Worm (Caenorhabditis elegans): ENCODE measurements around the gene actl-1.

actl-1 gene

ce11 chrX:6522634-6523070 is 23.0 kb upstream of the actl-1 start (continued):
- TF ChIP-seq attf-4 (tag; optimal IDR thresholded peaks at IDR 0.05) = no peak
- no peak for TF ChIP-seq madf-9 (GFP tag; conservative IDR thresholded peaks at IDR 0.05)
- no peak for TF ChIP-seq zip-2 (tag; optimal IDR thresholded peaks at IDR 0.05)
- no peak for TF ChIP-seq hmg-1.1 (GFP tag; IDR thresholded peaks at IDR 0.05)
- no peak for TF ChIP-seq nhr-10 (tag; optimal IDR thresholded peaks at IDR 0.05)
- TF ChIP-seq pqm-1 (tag; optimal IDR thresholded peaks at IDR 0.05) = peak; percentile 67
- no peak for TF ChIP-seq F49E8.2 (tag; optimal IDR thresholded peaks at IDR 0.05; ENCODE audit: borderline replicate concordance)
- TF ChIP-seq sdz-12 (GFP tag; optimal IDR thresholded peaks at IDR 0.05) = no peak
- TF ChIP-seq skn-1 (tag; optimal IDR thresholded peaks at IDR 0.05) = no peak
- TF ChIP-seq D1046.2 (GFP tag; IDR thresholded peaks at IDR 0.05) = no peak
- TF ChIP-seq dpl-1 (GFP tag; optimal IDR thresholded peaks at IDR 0.05) = no peak
- TF ChIP-seq nhr-76 (tag; optimal IDR thresholded peaks at IDR 0.05) = no peak
- TF ChIP-seq tag-97 (GFP tag; IDR thresholded peaks at IDR 0.05) = no peak
- TF ChIP-seq nhr-102 (tag; optimal IDR thresholded peaks at IDR 0.05) = peak; percentile 69
- TF ChIP-seq tra-1 (GFP tag; IDR thresholded peaks at IDR 0.05) = peak; percentile 86
- no peak for TF ChIP-seq Y48G9A.11 (GFP tag; IDR thresholded peaks at IDR 0.05)
- TF ChIP-seq daf-19 (GFP tag; conservative IDR thresholded peaks at IDR 0.05) = no peak
- no peak for TF ChIP-seq lin-38 (GFP tag; IDR thresholded peaks at IDR 0.05)
- TF ChIP-seq mxl-2 (GFP tag; conservative IDR thresholded peaks at IDR 0.05) = 0 out of 2 replicates have a peak, but pooled peaks have one; percentile 14
- peak; percentile 38; the same call in 1 of the 2 replicates for TF ChIP-seq ceh-20 (GFP tag; IDR thresholded peaks at IDR 0.05)
- TF ChIP-seq Y105C5A.15 (GFP tag; IDR thresholded peaks at IDR 0.05) = no peak
- no peak for TF ChIP-seq ceh-44 (GFP tag; IDR thresholded peaks at IDR 0.05)
- TF ChIP-seq nhr-237 (tag; optimal IDR thresholded peaks at IDR 0.05) = no peak
- TF ChIP-seq duxl-1 (tag; optimal IDR thresholded peaks at IDR 0.05; ENCODE audit: poor library complexity) = no peak
- no peak for TF ChIP-seq nhr-25 (tag; optimal IDR thresholded peaks at IDR 0.05; ENCODE audit: borderline replicate concordance, insufficient read depth)
- peak; percentile 78 for TF ChIP-seq nhr-42 (GFP tag; IDR thresholded peaks at IDR 0.05)
- TF ChIP-seq unc-62 (GFP tag; optimal IDR thresholded peaks at IDR 0.05 in 1 of 2) = peak; percentile 6 to 57
- no peak for TF ChIP-seq unc-62 (tag; optimal IDR thresholded peaks at IDR 0.05)
- no peak for TF ChIP-seq T20F7.1 (GFP tag; optimal IDR thresholded peaks at IDR 0.05)
- TF ChIP-seq dmd-8 (GFP tag; IDR thresholded peaks at IDR 0.05) = no peak
- no peak for TF ChIP-seq ceh-28 (tag; optimal IDR thresholded peaks at IDR 0.05)
- TF ChIP-seq nhr-111 (GFP tag; optimal IDR thresholded peaks at IDR 0.05) = no peak
- TF ChIP-seq fkh-10 (GFP tag; optimal IDR thresholded peaks at IDR 0.05) = no peak
- peak; percentile 16 for TF ChIP-seq hlh-30 (tag; optimal IDR thresholded peaks at IDR 0.05; ENCODE audit: insufficient read depth)
- peak; percentile 72 for TF ChIP-seq dve-1 (tag; optimal IDR thresholded peaks at IDR 0.05; ENCODE audit: insufficient read depth)
- no peak for TF ChIP-seq ZK337.2 (GFP tag; IDR thresholded peaks at IDR 0.05)
- no peak for TF ChIP-seq hif-1 (tag; optimal IDR thresholded peaks at IDR 0.05)
- TF ChIP-seq vab-7 (GFP tag; IDR thresholded peaks at IDR 0.05) = no peak
- 0 out of 2 replicates have a peak, but pooled peaks have one; percentile 19 for TF ChIP-seq nhr-41 (GFP tag; IDR thresholded peaks at IDR 0.05)
- no peak for TF ChIP-seq ztf-11 (tag; optimal IDR thresholded peaks at IDR 0.05)
- no peak for TF ChIP-seq lin-15B (tag; optimal IDR thresholded peaks at IDR 0.05)
- no peak for TF ChIP-seq F44E2.7 (GFP tag; IDR thresholded peaks at IDR 0.05)
- TF ChIP-seq mep-1 (tag; optimal IDR thresholded peaks at IDR 0.05) = peak; percentile 22
- TF ChIP-seq lin-29 (GFP tag; IDR thresholded peaks at IDR 0.05) = no peak
- peak; percentile 80 for TF ChIP-seq php-3 (GFP tag; IDR thresholded peaks at IDR 0.05)
- peak; percentile 60; the same call in 1 of the 2 replicates for TF ChIP-seq mdt-29 (GFP tag; IDR thresholded peaks at IDR 0.05)
- no peak for TF ChIP-seq nhr-6 (tag; optimal IDR thresholded peaks at IDR 0.05)
- no peak for TF ChIP-seq Y75B8A.6 (GFP tag; IDR thresholded peaks at IDR 0.05)
- TF ChIP-seq set-16 (GFP tag; IDR thresholded peaks at IDR 0.05) = no peak
- TF ChIP-seq zfp-2 (tag; optimal IDR thresholded peaks at IDR 0.05) = no peak
- TF ChIP-seq mdl-1 (tag; optimal IDR thresholded peaks at IDR 0.05) = no peak
- peak; percentile 92 for TF ChIP-seq aha-1 (tag)

Measured in whole organism, L4 larva.